Worm (Caenorhabditis elegans): ENCODE data around the gene K09A9.6.
A peak's percentile ranks its signal among the peaks of the same experiment; 100 is the strongest.

DNA sequence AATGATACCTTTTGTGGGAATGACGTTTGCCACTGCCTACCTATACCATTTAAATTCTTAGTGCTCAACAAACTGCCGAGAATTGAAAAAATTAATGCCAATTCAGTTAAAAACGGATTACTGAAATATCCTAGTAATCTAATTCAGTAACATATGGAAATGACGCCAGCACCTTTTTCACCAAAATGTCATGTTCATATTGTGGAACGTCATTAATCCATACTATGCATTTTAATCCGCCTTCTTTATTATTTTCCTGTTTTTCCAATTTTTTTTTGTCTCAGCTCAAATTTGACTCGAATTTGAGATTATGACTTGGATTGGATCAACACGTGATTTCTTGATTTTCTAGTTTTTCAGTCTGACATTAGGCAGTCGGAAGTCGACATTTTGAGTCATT is 35.6 kb upstream of the K09A9.6 start:
- TF ChIP-seq flt-1 (GFP tag; IDR thresholded peaks at IDR 0.05) (no peak), sea-1 (GFP tag; conservative IDR thresholded peaks at IDR 0.05) (no peak), ama-1 (optimal IDR thresholded peaks at IDR 0.05) (no peak), B0310.2 (tag; optimal IDR thresholded peaks at IDR 0.05) (no peak), ceh-36 (tag; optimal IDR thresholded peaks at IDR 0.05) (peak; percentile 10), hmg-4 (GFP tag; optimal IDR thresholded peaks at IDR 0.05) (no peak), hnd-1 (tag; optimal IDR thresholded peaks at IDR 0.05) (no peak), tra-4 (tag; optimal IDR thresholded peaks at IDR 0.05) (no peak), F13C5.2 (tag; optimal IDR thresholded peaks at IDR 0.05) (no peak), ceh-13 (GFP tag; optimal IDR thresholded peaks at IDR 0.05) (no peak), aly-1 (tag; optimal IDR thresholded peaks at IDR 0.05) (no peak), tbx-11 (GFP tag; IDR thresholded peaks at IDR 0.05) (no peak), pes-1 (GFP tag; IDR thresholded peaks at IDR 0.05) (no peak)
